Fruit fly (Drosophila melanogaster) S2 (cell line): ENCODE measurements around the gene CG32267.

Experiments
- CG8478 ChIP-seq: fragments of >200 bp; optimal IDR thresholded peaks from 2 replicates; lab custom pipeline; 2018
- CTCF ChIP-seq, 2 experiments: fragments of >200 bp; optimal IDR thresholded peaks; 2 replicates each; lab custom pipeline; 2018

CG32267 gene

DNA sequence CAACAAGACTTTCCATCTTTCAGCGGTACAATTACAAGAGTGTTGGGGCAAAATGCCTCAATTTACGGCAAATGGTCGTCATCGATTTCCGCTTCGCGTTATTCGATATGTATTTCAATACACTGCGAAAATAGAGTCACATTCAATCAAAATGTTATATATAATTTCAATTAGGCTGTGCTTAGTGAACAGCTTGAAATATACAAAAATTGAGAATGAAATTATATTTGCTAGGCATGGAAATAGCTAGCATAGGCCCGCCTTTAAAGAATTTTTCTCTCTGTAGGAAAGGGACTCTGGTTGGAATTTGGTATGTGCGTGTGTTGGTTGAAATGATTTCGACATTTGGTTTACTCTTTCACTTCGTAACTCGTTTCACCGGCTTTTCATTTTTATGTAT, 7.6 kb upstream of the CG32267 start:
- TF ChIP-seq CG8478, result no peak
- no peak for TF ChIP-seq CTCF (optimal IDR thresholded peaks at IDR 0.05; lab: Kevin White, UChicago)

DNA sequence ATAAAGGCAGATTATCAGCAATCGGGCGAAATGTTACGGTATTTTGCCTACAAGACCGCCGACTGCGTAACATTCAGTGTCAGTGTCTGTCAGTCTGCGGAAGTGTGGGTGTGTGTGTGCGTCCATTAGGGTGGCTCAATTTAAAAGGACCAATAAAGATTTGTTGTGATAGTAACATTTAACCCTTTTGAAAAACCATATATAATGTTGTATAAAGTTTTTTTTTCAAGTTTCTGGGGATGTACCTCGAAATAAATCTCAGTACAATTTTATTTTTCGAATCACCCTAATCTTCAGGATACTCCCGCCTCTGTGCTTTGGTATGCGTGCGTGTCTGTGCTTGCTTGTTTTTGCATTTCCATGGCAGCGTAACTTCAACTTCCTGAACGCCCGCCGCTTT, 873 bp upstream of the CG32267 start:
- TF ChIP-seq CG8478 (no peak), CTCF (optimal IDR thresholded peaks at IDR 0.05; lab: Kevin White, UChicago) (no peak)

DNA sequence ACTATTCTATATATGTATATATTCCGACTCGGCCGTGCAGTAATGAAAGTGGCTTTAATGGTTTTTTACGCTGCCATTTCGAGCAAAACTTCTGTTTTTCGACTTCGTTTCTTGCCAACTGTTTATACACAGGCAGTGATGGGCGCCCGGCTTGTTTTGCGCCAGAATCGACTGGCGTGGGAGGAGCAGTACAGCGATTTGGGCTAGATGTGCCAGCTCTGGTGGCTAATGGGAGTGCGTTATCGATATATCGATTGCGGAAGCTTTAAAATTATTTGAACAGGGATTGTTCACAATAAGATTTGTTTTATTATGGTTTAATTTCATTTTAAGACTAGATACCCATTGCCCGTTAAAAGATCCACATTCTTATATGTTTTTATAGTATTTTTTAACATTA, 739 bp downstream of the CG32267 start, which contains the start of gene CG14971:
Gene CG14971, minus strand, starts transcription at position 136 of the 400 bp plus-strand sequence.
- no peak for TF ChIP-seq CG8478
- TF ChIP-seq CTCF (optimal IDR thresholded peaks at IDR 0.05; lab: Kevin White, UChicago), result peak in 1 of 2 experiments; percentile 27

dm6 chr3L:3469709-3470108, 2.2 kb downstream of the CG32267 start:
- TF ChIP-seq CTCF (optimal IDR thresholded peaks at IDR 0.05; lab: Kevin White, UChicago), result no peak
- no peak for TF ChIP-seq CG8478

dm6 chr3L:3466200-3466599, 5.7 kb downstream of the CG32267 start, which contains the start of gene CycJ:
Gene CycJ, plus strand, starts transcription at chr3L:3466428.
- TF ChIP-seq CTCF (optimal IDR thresholded peaks at IDR 0.05; lab: Kevin White, UChicago), result no peak
- no peak for TF ChIP-seq CG8478

- TF ChIP-seq CTCF (optimal IDR thresholded peaks at IDR 0.05; lab: Kevin White, UChicago), result no peak
- no peak for TF ChIP-seq CG8478
Observed at dm6 chr3L:3461557-3462414, 10.1 kb downstream of the CG32267 start.

dm6 chr3L:3461119-3461518, 10.8 kb downstream of the CG32267 start, which contains the start of the genes CG46463 and armi:
Gene CG46463, plus strand, starts transcription at chr3L:3461315.
Gene armi, plus strand, starts transcription at chr3L:3461317.
- TF ChIP-seq CG8478, result no peak
- no peak for TF ChIP-seq CTCF (optimal IDR thresholded peaks at IDR 0.05; lab: Kevin White, UChicago)

DNA sequence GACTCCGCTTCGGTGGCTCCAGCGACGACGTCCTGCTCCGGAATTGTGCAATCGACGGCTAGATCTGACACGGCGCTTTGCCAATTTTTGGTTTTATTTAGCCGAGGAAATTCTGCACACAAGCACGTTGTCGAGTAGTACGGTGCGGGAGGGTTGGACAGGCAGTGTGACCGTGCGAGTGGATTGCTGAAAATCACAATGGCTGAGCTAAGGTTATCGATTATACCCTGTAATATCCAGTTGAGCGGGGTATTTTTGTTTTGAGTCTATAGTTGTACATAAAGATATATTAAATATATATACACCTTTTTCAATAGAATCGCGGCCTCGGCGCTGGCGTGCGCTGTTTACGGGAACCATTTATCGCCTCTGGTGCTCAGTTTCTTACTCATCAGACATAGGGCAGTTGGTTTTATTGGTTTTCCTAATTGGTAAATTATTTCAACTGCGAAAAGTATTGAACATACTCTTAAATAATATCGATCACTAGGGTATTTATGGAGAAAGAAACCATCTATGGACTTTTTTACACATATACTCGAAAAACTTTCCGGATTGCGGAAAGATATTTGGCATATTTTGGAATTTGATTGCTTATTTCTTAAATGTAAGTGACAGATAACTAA, 11.4 kb downstream of the CG32267 start, which contains the start of gene eIF5B:
Gene eIF5B, minus strand, starts transcription at position 576 of the 626 bp plus-strand sequence.
- TF ChIP-seq CTCF (optimal IDR thresholded peaks at IDR 0.05; lab: Kevin White, UChicago) (no peak), CG8478 (no peak)

DNA sequence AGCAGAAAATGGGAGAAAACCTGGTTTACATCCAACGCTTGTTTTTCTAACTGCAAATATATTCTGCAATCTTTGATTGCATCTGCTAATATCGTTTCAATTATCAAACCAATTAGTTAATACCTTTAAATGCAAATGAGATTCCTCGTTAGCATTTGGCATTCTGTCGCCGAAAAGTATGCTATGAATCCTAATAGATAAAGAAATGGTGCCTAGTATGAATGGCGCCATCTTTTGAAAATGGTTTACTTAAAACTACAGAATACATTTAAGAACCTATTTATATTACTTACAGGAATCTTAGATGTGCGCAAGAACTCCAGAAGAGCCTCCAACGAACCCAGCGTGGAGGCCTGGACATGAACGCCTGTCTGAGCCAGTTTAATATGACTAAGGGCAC, 15.0 kb downstream of the CG32267 start:
- TF ChIP-seq CG8478 (no peak), CTCF (optimal IDR thresholded peaks at IDR 0.05; lab: Kevin White, UChicago) (peak; percentile 19 to 44)

- no peak for TF ChIP-seq CG8478
- no peak for TF ChIP-seq CTCF (optimal IDR thresholded peaks at IDR 0.05; lab: Kevin White, UChicago)
Observed at dm6 chr3L:3456009-3456566, 15.8 kb downstream of the CG32267 start.

- no peak for TF ChIP-seq CG8478
- TF ChIP-seq CTCF (optimal IDR thresholded peaks at IDR 0.05; lab: Kevin White, UChicago), result no peak
Observed at dm6 chr3L:3455555-3455939, 16.4 kb downstream of the CG32267 start.

DNA sequence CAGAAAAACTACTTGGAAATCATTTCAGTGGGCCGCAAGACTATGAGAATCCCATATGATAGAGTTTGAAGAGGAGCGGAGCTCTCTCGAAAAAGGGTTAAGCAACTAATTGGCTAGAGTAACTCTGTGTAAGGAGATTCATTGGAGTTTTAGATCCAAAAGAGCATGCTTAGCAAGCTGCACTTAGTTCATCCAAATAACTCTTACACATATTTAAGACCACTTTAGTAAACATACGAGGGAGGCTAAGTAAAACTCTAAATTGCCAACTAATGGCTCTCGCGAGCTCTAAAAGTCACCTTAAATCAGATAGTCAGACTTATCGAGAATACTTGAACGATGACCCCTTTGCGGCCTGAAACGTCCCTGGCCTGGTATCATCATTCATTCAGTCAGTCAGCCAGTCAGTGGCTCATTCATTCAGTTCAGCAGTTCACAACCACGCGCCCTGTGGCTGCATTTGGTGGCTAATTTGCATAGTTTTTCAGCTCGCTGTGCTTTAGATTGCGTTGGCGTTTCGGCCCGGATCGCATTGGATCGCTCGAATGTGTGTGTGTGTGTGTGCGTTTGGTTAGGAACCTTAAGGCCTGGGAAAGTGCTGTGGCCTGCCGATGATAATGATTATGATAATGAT, 16.9 kb downstream of the CG32267 start:
- TF ChIP-seq CTCF (optimal IDR thresholded peaks at IDR 0.05; lab: Kevin White, UChicago), result no peak
- TF ChIP-seq CG8478, result no peak

dm6 chr3L:3454430-3454829, 17.5 kb downstream of the CG32267 start:
- no peak for TF ChIP-seq CTCF (optimal IDR thresholded peaks at IDR 0.05; lab: Kevin White, UChicago)
- TF ChIP-seq CG8478, result no peak

DNA sequence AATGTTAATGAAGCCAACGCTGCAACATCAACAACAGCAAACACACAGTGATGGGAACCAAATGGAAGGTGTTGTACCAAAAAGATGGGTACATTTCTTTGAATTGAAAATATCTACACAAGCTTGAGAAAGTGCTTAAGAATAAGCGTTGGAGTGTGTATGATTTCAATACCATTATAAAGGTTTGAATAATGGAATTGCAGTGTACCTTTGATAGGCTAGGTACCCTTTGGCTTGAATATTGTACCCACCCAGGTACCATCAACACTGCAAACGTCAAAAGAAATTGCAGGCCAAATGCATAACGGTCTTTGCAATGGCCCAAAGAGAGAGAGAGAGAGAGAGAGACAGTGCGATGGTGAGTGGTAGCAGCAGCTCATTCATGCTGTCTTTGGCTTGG, 19.2 kb downstream of the CG32267 start:
- TF ChIP-seq CTCF (optimal IDR thresholded peaks at IDR 0.05; lab: Kevin White, UChicago) (no peak), CG8478 (no peak)

DNA sequence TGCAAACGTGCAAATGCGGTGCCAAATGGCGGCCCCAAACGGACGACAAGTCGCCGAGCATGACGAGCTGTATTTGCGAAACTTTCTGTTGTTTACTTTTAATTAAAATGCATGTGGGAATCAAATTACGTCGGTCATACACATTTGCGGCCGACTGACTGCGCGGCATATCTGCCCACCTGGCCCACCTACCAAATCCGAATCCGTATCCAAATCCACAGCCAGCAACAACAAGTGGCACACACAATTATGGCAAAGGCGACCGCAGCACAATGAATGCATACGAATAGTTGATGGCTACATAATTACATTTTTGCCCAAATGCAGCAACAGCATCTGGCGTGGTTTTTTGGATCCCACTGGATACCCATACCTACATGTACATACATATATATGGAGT, 20.1 kb downstream of the CG32267 start:
- TF ChIP-seq CG8478 (no peak), CTCF (optimal IDR thresholded peaks at IDR 0.05; lab: Kevin White, UChicago) (no peak)
